Worm (Caenorhabditis elegans) whole organism, young adult: ENCODE measurements around the gene moc-3.
A peak's percentile ranks its signal among the peaks of the same experiment; 100 is the strongest.

Experiments used
- C06A6.2 ChIP-seq: fragments of 200-800 bp; sonication (Bioruptor generic); conservative IDR thresholded peaks from 2 replicates; pipeline ENCODE4 v1.3.6; 2022; ENCODE audit warnings: missing genetic modification characterization, missing compliant biosample characterization
- C17E4.6 ChIP-seq: fragments of 200-800 bp; sonication (Bioruptor generic); IDR thresholded peaks from 2 replicates; pipeline ENCODE4 v1.3.6; 2022; ENCODE audit warnings: missing genetic modification reagents, missing genetic modification characterization, missing compliant biosample characterization
- D2030.7 ChIP-seq: fragments of 200-800 bp; sonication (Bioruptor generic); IDR thresholded peaks from 2 replicates; pipeline ENCODE4 v1.3.6; 2022; ENCODE audit warnings: missing genetic modification reagents, missing genetic modification characterization, missing compliant biosample characterization
- F22D6.2 ChIP-seq: sonication (generic microtip); optimal IDR thresholded peaks from 2 replicates; lab custom pipeline; 2016; ENCODE audit warnings: mild to moderate bottlenecking, missing genetic modification characterization, missing compliant biosample characterization
- F23B12.7 ChIP-seq: sonication (generic microtip); optimal IDR thresholded peaks from 2 replicates; lab custom pipeline; 2017; ENCODE audit warnings: missing genetic modification characterization, mild to moderate bottlenecking, missing compliant biosample characterization, antibody characterized with exemption, moderate library complexity; ENCODE audit not compliant: insufficient read depth
- F33H1.4 ChIP-seq: fragments of 200-800 bp; sonication (Bioruptor generic); IDR thresholded peaks from 2 replicates; pipeline ENCODE4 v1.3.6; 2022; ENCODE audit warnings: missing genetic modification reagents, missing genetic modification characterization, missing compliant biosample characterization
- F49E8.2 ChIP-seq: sonication (generic microtip); optimal IDR thresholded peaks from 3 replicates; lab custom pipeline; 2017; ENCODE audit warnings: missing genetic modification characterization, mild to moderate bottlenecking, missing compliant biosample characterization, antibody characterized with exemption, moderate library complexity; ENCODE audit not compliant: insufficient read depth
- F57C9.4 ChIP-seq: sonication (generic microtip); optimal IDR thresholded peaks from 2 replicates; lab custom pipeline; 2017; ENCODE audit warnings: mild to moderate bottlenecking, missing genetic modification characterization, missing compliant biosample characterization
- K12H6.12 ChIP-seq: fragments of 200-800 bp; sonication (Bioruptor generic); optimal IDR thresholded peaks from 2 replicates; lab custom pipeline; 2018; ENCODE audit warnings: mild to moderate bottlenecking, missing genetic modification characterization, missing compliant biosample characterization
- Y67H2A.10 ChIP-seq: fragments of 200-800 bp; sonication (Bioruptor generic); conservative IDR thresholded peaks from 2 replicates; pipeline ENCODE4 v1.3.6; 2022; ENCODE audit warnings: missing genetic modification reagents, missing genetic modification characterization, missing compliant biosample characterization
- attf-5 ChIP-seq: fragments of 200-800 bp; sonication (Bioruptor generic); optimal IDR thresholded peaks from 2 replicates; lab custom pipeline; 2018; ENCODE audit warnings: mild to moderate bottlenecking, missing genetic modification characterization, missing compliant biosample characterization
- bed-2 ChIP-seq: fragments of 200-800 bp; sonication (Bioruptor generic); IDR thresholded peaks from 2 replicates; pipeline ENCODE4 v1.3.6; 2022; ENCODE audit warnings: missing genetic modification reagents, missing genetic modification characterization, missing compliant biosample characterization
- ceh-100 ChIP-seq: fragments of 200-800 bp; sonication (Bioruptor generic); IDR thresholded peaks from 2 replicates; pipeline ENCODE4 v1.3.6; 2022; ENCODE audit warnings: missing genetic modification reagents, missing genetic modification characterization, missing compliant biosample characterization
- ceh-27 ChIP-seq: fragments of 200-800 bp; sonication (Bioruptor generic); optimal IDR thresholded peaks from 2 replicates; lab custom pipeline; 2018; ENCODE audit warnings: mild to moderate bottlenecking, missing genetic modification characterization, moderate library complexity, missing compliant biosample characterization
- ceh-40 ChIP-seq: fragments of 200-800 bp; sonication (Bioruptor generic); IDR thresholded peaks from 2 replicates; pipeline ENCODE4 v1.3.6; 2022; ENCODE audit warnings: missing genetic modification characterization, missing compliant biosample characterization
- ceh-58 ChIP-seq: fragments of 200-800 bp; sonication (Bioruptor generic); IDR thresholded peaks from 2 replicates; pipeline ENCODE4 v1.3.6; 2022; ENCODE audit warnings: missing genetic modification characterization, missing compliant biosample characterization
- ceh-91 ChIP-seq: fragments of 200-800 bp; sonication (Bioruptor generic); IDR thresholded peaks from 2 replicates; pipeline ENCODE4 v1.3.6; 2022; ENCODE audit warnings: missing genetic modification reagents, missing genetic modification characterization, missing compliant biosample characterization
- dox-1 ChIP-seq: fragments of 200-800 bp; sonication (Bioruptor generic); IDR thresholded peaks from 2 replicates; pipeline ENCODE4 v1.3.6; 2022; ENCODE audit warnings: missing genetic modification reagents, missing genetic modification characterization, missing compliant biosample characterization
- dpl-1 ChIP-seq: fragments of 150-350 bp; optimal IDR thresholded peaks from 2 replicates; lab custom pipeline; 2014; ENCODE audit warnings: missing biosample characterization, missing genetic modification reagents, missing genetic modification characterization
- fkh-3 ChIP-seq: sonication (generic microtip); optimal IDR thresholded peaks from 2 replicates; lab custom pipeline; 2016; ENCODE audit warnings: mild to moderate bottlenecking, missing genetic modification characterization, missing compliant biosample characterization
- hmg-1.2 ChIP-seq: fragments of 200-800 bp; sonication (Bioruptor generic); IDR thresholded peaks from 2 replicates; pipeline ENCODE4 v1.3.6; 2022; ENCODE audit warnings: missing genetic modification reagents, missing genetic modification characterization, missing compliant biosample characterization
- hsf-1 ChIP-seq: fragments of 200-800 bp; sonication (Bioruptor generic); IDR thresholded peaks from 2 replicates; pipeline ENCODE4 v1.3.6; 2022; ENCODE audit warnings: missing genetic modification reagents, missing genetic modification characterization, missing compliant biosample characterization
- lin-26 ChIP-seq: fragments of 200-800 bp; sonication (Bioruptor generic); IDR thresholded peaks from 2 replicates; pipeline ENCODE4 v1.3.6; 2022; ENCODE audit warnings: missing genetic modification reagents, missing genetic modification characterization, missing compliant biosample characterization
- lin-40 ChIP-seq: sonication (generic microtip); optimal IDR thresholded peaks from 2 replicates; lab custom pipeline; 2016; ENCODE audit warnings: missing genetic modification characterization, mild to moderate bottlenecking, missing compliant biosample characterization, missing genotype, missing genetic modification reagents
- lir-1 ChIP-seq: fragments of 200-800 bp; sonication (Bioruptor generic); conservative IDR thresholded peaks from 2 replicates; pipeline ENCODE4 v1.3.6; 2022; ENCODE audit warnings: missing genetic modification reagents, missing genetic modification characterization, missing compliant biosample characterization
- lsl-1 ChIP-seq: fragments of 200-800 bp; sonication (Bioruptor generic); optimal IDR thresholded peaks from 2 replicates; lab custom pipeline; 2018; ENCODE audit warnings: mild to moderate bottlenecking, missing genetic modification characterization, moderate library complexity, missing compliant biosample characterization
- lsy-27 ChIP-seq: sonication (generic microtip); optimal IDR thresholded peaks from 2 replicates; lab custom pipeline; 2017; ENCODE audit warnings: missing genetic modification characterization, mild to moderate bottlenecking, missing compliant biosample characterization, antibody characterized with exemption, missing genotype, borderline replicate concordance; ENCODE audit not compliant: insufficient read depth
- madf-10 ChIP-seq: sonication (generic microtip); optimal IDR thresholded peaks from 2 replicates; lab custom pipeline; 2016; ENCODE audit warnings: mild to moderate bottlenecking, missing genetic modification characterization, missing compliant biosample characterization
- madf-3 ChIP-seq: fragments of 200-800 bp; sonication (Bioruptor generic); IDR thresholded peaks from 2 replicates; pipeline ENCODE4 v1.3.6; 2022; ENCODE audit warnings: missing genetic modification reagents, missing genetic modification characterization, missing compliant biosample characterization
- madf-6 ChIP-seq: fragments of 200-800 bp; sonication (Bioruptor generic); IDR thresholded peaks from 2 replicates; pipeline ENCODE4 v1.3.6; 2022; ENCODE audit warnings: missing genetic modification reagents, missing genetic modification characterization, missing compliant biosample characterization
- madf-8 ChIP-seq: fragments of 200-800 bp; sonication (Bioruptor generic); conservative IDR thresholded peaks from 2 replicates; pipeline ENCODE4 v1.3.6; 2022; ENCODE audit warnings: missing genetic modification reagents, missing genetic modification characterization, missing compliant biosample characterization
- mcd-1 ChIP-seq: fragments of 200-800 bp; sonication (Bioruptor generic); IDR thresholded peaks from 2 replicates; pipeline ENCODE4 v1.3.6; 2022; ENCODE audit warnings: missing genetic modification reagents, missing genetic modification characterization, missing compliant biosample characterization
- nhr-80 ChIP-seq: sonication (generic microtip); optimal IDR thresholded peaks from 2 replicates; lab custom pipeline; 2016; ENCODE audit warnings: missing genetic modification characterization, missing compliant biosample characterization
- repo-1 ChIP-seq: sonication (generic microtip); optimal IDR thresholded peaks from 2 replicates; lab custom pipeline; 2017; ENCODE audit warnings: mild to moderate bottlenecking, missing genetic modification characterization, missing compliant biosample characterization
- snpc-1.3 ChIP-seq: sonication (generic microtip); optimal IDR thresholded peaks from 2 replicates; lab custom pipeline; 2017; ENCODE audit warnings: missing genetic modification characterization, mild to moderate bottlenecking, missing compliant biosample characterization, antibody characterized with exemption, moderate library complexity, missing genotype, missing genetic modification reagents; ENCODE audit not compliant: insufficient read depth
- snpc-4 ChIP-seq, 5 experiments: fragments of 150-350 bp in 1 of 5; sonication (generic microtip) in 4 of 5; optimal IDR thresholded peaks; 2 replicates each; lab custom pipeline; 2014 to 2018; ENCODE audit warnings: missing genetic modification characterization in 5 of 5, missing biosample characterization in 3 of 5, antibody characterized with exemption in 2 of 5, mild to moderate bottlenecking in 2 of 5, missing compliant biosample characterization in 2 of 5, missing genotype in 2 of 5, moderate library complexity in 2 of 5, missing genetic modification reagents in 1 of 5
- somi-1 ChIP-seq: fragments of 200-800 bp; sonication (Bioruptor generic); optimal IDR thresholded peaks from 2 replicates; lab custom pipeline; 2018; ENCODE audit warnings: mild to moderate bottlenecking, missing genetic modification characterization, missing compliant biosample characterization
- unc-130 ChIP-seq: sonication (generic microtip); optimal IDR thresholded peaks from 2 replicates; lab custom pipeline; 2016; ENCODE audit warnings: missing genetic modification reagents, missing genetic modification characterization, missing compliant biosample characterization
- xnd-1 ChIP-seq: sonication (generic microtip); optimal IDR thresholded peaks from 2 replicates; lab custom pipeline; 2016; ENCODE audit warnings: missing genotype, missing genetic modification reagents, missing genetic modification characterization, missing compliant biosample characterization

The moc-3 gene

DNA sequence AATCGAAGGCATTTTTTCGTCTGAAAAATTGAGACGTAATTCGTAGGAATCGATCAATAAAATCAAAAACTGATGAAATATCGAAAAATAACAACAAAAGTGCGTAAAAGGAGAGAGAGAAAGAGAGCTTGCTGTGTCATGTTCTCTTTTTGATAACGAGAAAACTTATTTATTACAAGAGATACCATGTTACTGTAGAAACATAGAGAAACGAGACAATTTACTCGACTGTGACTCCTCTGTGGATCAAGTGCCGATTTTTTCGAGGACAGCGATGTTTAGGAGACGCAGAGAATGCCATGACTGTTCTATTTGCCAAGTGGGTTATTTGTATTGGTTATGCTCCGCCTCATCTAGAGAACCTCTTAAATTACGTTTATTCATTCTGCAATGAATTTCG lies 3.2 kb downstream of the moc-3 start, which contains the start of gene sph-1 (continued):
- peak; percentile 48 for TF ChIP-seq attf-5 (GFP tag; lab: Kevin White, UChicago)
- TF ChIP-seq lin-26, result 0 out of 2 replicates have a peak, but pooled peaks have one; percentile 15
- TF ChIP-seq repo-1 (tag; lab: Kevin White, UChicago), result peak; percentile 51
- no peak for TF ChIP-seq ceh-40 (GFP tag; lab: Robert Waterston, UW)
- TF ChIP-seq lsy-27 (tag; lab: Kevin White, UChicago), result no peak
- TF ChIP-seq, all 124 proteins: peak for 15

DNA sequence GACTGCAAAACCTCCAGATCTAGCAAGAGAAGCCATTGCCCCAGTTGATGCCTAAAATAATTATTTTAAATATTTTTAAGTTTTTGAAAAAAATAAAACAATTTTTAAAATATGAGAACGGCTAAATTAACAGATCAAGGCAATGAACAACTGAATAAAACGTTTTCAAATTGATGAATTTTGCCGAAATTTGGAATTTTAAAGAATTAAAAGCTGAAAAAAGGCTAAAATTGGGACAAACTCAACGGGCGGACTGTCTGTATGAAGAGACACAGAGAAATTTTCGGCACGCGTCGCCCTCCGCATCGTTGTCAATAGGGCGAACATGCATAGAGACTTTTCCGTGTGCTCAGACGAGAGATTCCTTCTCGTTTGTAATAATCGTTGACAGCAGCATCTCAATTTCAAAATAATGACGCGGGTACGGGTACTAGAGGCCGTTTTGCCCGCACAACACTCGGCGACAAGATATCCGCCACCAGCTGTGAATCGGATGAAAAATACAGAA lies 5.7 kb downstream of the moc-3 start, which contains the start of the genes isp-1 and islo-1:
TSS of gene isp-1 (minus strand) at position 51 of the 508 bp plus-strand sequence.
TSS of gene islo-1 (plus strand) at position 385 of the 508 bp plus-strand sequence.
- TF ChIP-seq hmg-1.2 (peak; percentile 38; the same call in 1 of the 2 replicates), mcd-1 (GFP tag; lab: Robert Waterston, UW) (peak; percentile 81), dpl-1 (GFP tag; lab: Kevin White, UChicago) (peak; percentile 33), lin-40 (tag; lab: Kevin White, UChicago) (no peak), madf-8 (peak; percentile 13; the same call in 1 of the 2 replicates), madf-10 (no peak), ceh-58 (GFP tag; lab: Robert Waterston, UW) (no peak), ceh-91 (GFP tag; lab: Robert Waterston, UW) (0 out of 2 replicates have a peak, but pooled peaks have one; percentile 19), K12H6.12 (tag; lab: Kevin White, UChicago) (peak; percentile 33), nhr-80 (tag; lab: Kevin White, UChicago) (peak; percentile 57), madf-3 (GFP tag; lab: Robert Waterston, UW) (peak; percentile 92), D2030.7 (GFP tag; lab: Robert Waterston, UW) (peak; percentile 33; the same call in 1 of the 2 replicates), somi-1 (no peak), F23B12.7 (peak; percentile 67), snpc-4 (GFP tag; optimal IDR thresholded peaks at IDR 0.05; lab: Kevin White, UChicago) (no peak), snpc-4 (tag; optimal IDR thresholded peaks at IDR 0.05; lab: Kevin White, UChicago) (peak in 2 of 4 experiments; percentile 46 to 53), ceh-27 (GFP tag; lab: Kevin White, UChicago) (peak; percentile 25), lsl-1 (GFP tag; lab: Kevin White, UChicago) (peak; percentile 3), madf-6 (GFP tag; lab: Robert Waterston, UW) (0 out of 2 replicates have a peak, but pooled peaks have one; percentile 19), attf-5 (GFP tag; lab: Kevin White, UChicago) (peak; percentile 82), F49E8.2 (tag; lab: Kevin White, UChicago) (peak; percentile 1), hsf-1 (GFP tag; lab: Robert Waterston, UW) (no peak), dox-1 (GFP tag; lab: Robert Waterston, UW) (peak; percentile 45; the same call in 1 of the 2 replicates), F33H1.4 (GFP tag; lab: Robert Waterston, UW) (peak; percentile 13; the same call in 1 of the 2 replicates)

DNA sequence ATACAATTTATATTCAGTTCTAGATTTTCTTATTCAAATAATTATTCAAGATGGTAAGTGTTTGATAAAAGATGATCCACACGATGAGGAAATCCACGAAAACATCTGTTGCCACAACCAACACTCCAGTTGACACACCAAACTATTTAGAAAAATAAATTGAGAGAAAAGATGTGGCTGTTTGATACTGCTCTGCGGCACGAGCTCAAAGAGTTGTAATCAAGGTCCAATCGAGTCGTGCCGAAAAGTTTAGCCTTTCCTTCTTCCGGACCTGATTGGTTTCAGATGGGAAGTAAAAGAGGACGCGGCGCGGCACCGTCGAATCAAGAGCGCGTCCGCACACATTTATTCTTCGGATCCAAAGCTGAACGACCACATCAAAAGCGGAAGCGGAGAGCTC lies 6.2 kb downstream of the moc-3 start:
- TF ChIP-seq ceh-100 (GFP tag; lab: Robert Waterston, UW) (no peak), F57C9.4 (tag; lab: Kevin White, UChicago) (no peak), fkh-3 (tag; lab: Kevin White, UChicago) (no peak), unc-130 (GFP tag; lab: Kevin White, UChicago) (no peak), Y67H2A.10 (no peak), nhr-80 (tag; lab: Kevin White, UChicago) (no peak), lir-1 (GFP tag; lab: Robert Waterston, UW) (no peak), F33H1.4 (GFP tag; lab: Robert Waterston, UW) (no peak), ceh-58 (GFP tag; lab: Robert Waterston, UW) (no peak), F22D6.2 (tag; lab: Kevin White, UChicago) (no peak), C17E4.6 (GFP tag; lab: Robert Waterston, UW) (no peak), xnd-1 (tag; lab: Kevin White, UChicago) (no peak), C06A6.2 (GFP tag; lab: Robert Waterston, UW) (no peak), snpc-1.3 (tag; lab: Kevin White, UChicago) (no peak), somi-1 (no peak), bed-2 (GFP tag; lab: Robert Waterston, UW) (no peak)
